Worm (Caenorhabditis elegans) whole organism, late embryonic: Measurements from ENCODE around the gene gna-1.

Experiments
- C08G9.2 ChIP-seq: sonication (generic microtip); optimal IDR thresholded peaks from 2 replicates; lab custom pipeline; 2016; ENCODE audit warnings: mild to moderate bottlenecking, missing genetic modification characterization, moderate library complexity, missing compliant biosample characterization
- K02D7.2 ChIP-seq: sonication (generic microtip); optimal IDR thresholded peaks from 2 replicates; lab custom pipeline; 2017; ENCODE audit warnings: mild to moderate bottlenecking, missing genetic modification characterization, missing compliant biosample characterization
- T23F11.4 ChIP-seq: fragments of 200-800 bp; sonication (Bioruptor generic); optimal IDR thresholded peaks from 2 replicates; lab custom pipeline; 2018; ENCODE audit warnings: mild to moderate bottlenecking, missing genetic modification characterization, missing compliant biosample characterization
- ama-1 ChIP-seq: fragments of 150-350 bp; optimal IDR thresholded peaks from 2 replicates; lab custom pipeline; 2014
- ceh-14 ChIP-seq: sonication (generic microtip); optimal IDR thresholded peaks from 2 replicates; lab custom pipeline; 2016; ENCODE audit warnings: missing genotype, missing genetic modification characterization, missing compliant biosample characterization
- ceh-19 ChIP-seq: fragments of 200-800 bp; sonication (Bioruptor generic); optimal IDR thresholded peaks from 2 replicates; lab custom pipeline; 2018; ENCODE audit warnings: mild to moderate bottlenecking, missing genetic modification characterization, missing compliant biosample characterization
- ceh-2 ChIP-seq: sonication (generic microtip); optimal IDR thresholded peaks from 2 replicates; lab custom pipeline; 2016; ENCODE audit warnings: missing genotype, missing genetic modification characterization, missing compliant biosample characterization
- ceh-22 ChIP-seq: sonication (generic microtip); optimal IDR thresholded peaks from 2 replicates; lab custom pipeline; 2017; ENCODE audit warnings: missing biosample characterization, missing genetic modification characterization
- ceh-31 ChIP-seq: sonication (generic microtip); optimal IDR thresholded peaks from 2 replicates; lab custom pipeline; 2016; ENCODE audit warnings: missing genetic modification characterization, missing compliant biosample characterization
- ceh-6 ChIP-seq: fragments of 200-800 bp; sonication (Bioruptor generic); optimal IDR thresholded peaks from 2 replicates; lab custom pipeline; 2018; ENCODE audit warnings: mild to moderate bottlenecking, missing genetic modification characterization, missing compliant biosample characterization
- elt-4 ChIP-seq: sonication (generic microtip); optimal IDR thresholded peaks from 2 replicates; lab custom pipeline; 2016; ENCODE audit warnings: missing genetic modification characterization, missing compliant biosample characterization
- ets-4 ChIP-seq: sonication (generic microtip); optimal IDR thresholded peaks from 2 replicates; lab custom pipeline; 2016; ENCODE audit warnings: missing genetic modification characterization, missing compliant biosample characterization
- fkh-10 ChIP-seq: fragments of 150-350 bp; optimal IDR thresholded peaks from 2 replicates; lab custom pipeline; 2014; ENCODE audit warnings: missing biosample characterization, missing genetic modification reagents, missing genetic modification characterization
- hlh-15 ChIP-seq: sonication (generic microtip); optimal IDR thresholded peaks from 2 replicates; lab custom pipeline; 2016; ENCODE audit warnings: missing genetic modification characterization, missing compliant biosample characterization
- hlh-30 ChIP-seq: sonication (generic microtip); optimal IDR thresholded peaks from 2 replicates; lab custom pipeline; 2017; ENCODE audit warnings: antibody characterized with exemption, missing genetic modification characterization, missing compliant biosample characterization; ENCODE audit not compliant: insufficient read depth
- hlh-8 ChIP-seq: sonication (generic microtip); optimal IDR thresholded peaks from 2 replicates; lab custom pipeline; 2016; ENCODE audit warnings: missing genotype, missing genetic modification characterization, missing compliant biosample characterization
- lim-6 ChIP-seq: sonication (generic microtip); optimal IDR thresholded peaks from 2 replicates; lab custom pipeline; 2016; ENCODE audit warnings: missing genetic modification characterization, missing compliant biosample characterization
- lin-11 ChIP-seq: fragments of 200-800 bp; sonication (Bioruptor generic); optimal IDR thresholded peaks from 2 replicates; lab custom pipeline; 2018; ENCODE audit warnings: mild to moderate bottlenecking, missing genetic modification characterization, missing compliant biosample characterization
- nfya-1 ChIP-seq: sonication (generic microtip); optimal IDR thresholded peaks from 2 replicates; lab custom pipeline; 2017; ENCODE audit warnings: missing genetic modification characterization, mild to moderate bottlenecking, missing compliant biosample characterization, antibody characterized with exemption, moderate library complexity
- npax-4 ChIP-seq: sonication (generic microtip); optimal IDR thresholded peaks from 2 replicates; lab custom pipeline; 2016; ENCODE audit warnings: missing genetic modification characterization, missing compliant biosample characterization
- odd-2 ChIP-seq: sonication (generic microtip); optimal IDR thresholded peaks from 2 replicates; lab custom pipeline; 2017; ENCODE audit warnings: antibody characterized with exemption, mild to moderate bottlenecking, missing genetic modification characterization, missing compliant biosample characterization
- pag-3 ChIP-seq: sonication (generic microtip); optimal IDR thresholded peaks from 2 replicates; lab custom pipeline; 2016; ENCODE audit warnings: missing compliant biosample characterization, missing genetic modification characterization, borderline replicate concordance
- pat-9 ChIP-seq: fragments of 200-800 bp; sonication (Bioruptor generic); optimal IDR thresholded peaks from 2 replicates; lab custom pipeline; 2018; ENCODE audit warnings: mild to moderate bottlenecking, missing genetic modification characterization, moderate library complexity, missing compliant biosample characterization
- pax-1 ChIP-seq: fragments of 150-350 bp; optimal IDR thresholded peaks from 2 replicates; lab custom pipeline; 2014; ENCODE audit warnings: missing biosample characterization, missing genetic modification characterization
- pha-4 ChIP-seq: fragments of 150-350 bp; optimal IDR thresholded peaks from 2 replicates; lab custom pipeline; 2018; ENCODE audit warnings: missing biosample characterization, missing genetic modification reagents, missing genetic modification characterization
- pros-1 ChIP-seq: fragments of 150-350 bp; optimal IDR thresholded peaks from 2 replicates; lab custom pipeline; 2014; ENCODE audit warnings: missing biosample characterization, missing genetic modification reagents, missing genetic modification characterization
- sdc-2 ChIP-seq: sonication (generic microtip); optimal IDR thresholded peaks from 2 replicates; lab custom pipeline; 2016; ENCODE audit warnings: missing genotype, missing genetic modification characterization, missing compliant biosample characterization
- sox-2 ChIP-seq: fragments of 200-800 bp; sonication (Bioruptor generic); IDR thresholded peaks from 2 replicates; pipeline ENCODE4 v1.3.6; 2022; ENCODE audit warnings: missing genetic modification reagents, missing genetic modification characterization, missing compliant biosample characterization
- syd-9 ChIP-seq: sonication (generic microtip); optimal IDR thresholded peaks from 2 replicates; lab custom pipeline; 2016; ENCODE audit warnings: mild to moderate bottlenecking, missing genetic modification characterization, moderate library complexity, missing compliant biosample characterization
- tbx-2 ChIP-seq: sonication (generic microtip); optimal IDR thresholded peaks from 2 replicates; lab custom pipeline; 2016; ENCODE audit warnings: missing genetic modification characterization, missing compliant biosample characterization
- tbx-7 ChIP-seq: sonication (generic microtip); optimal IDR thresholded peaks from 2 replicates; lab custom pipeline; 2016; ENCODE audit warnings: missing genotype, missing genetic modification characterization, missing compliant biosample characterization
- ttx-3 ChIP-seq: sonication (generic microtip); optimal IDR thresholded peaks from 2 replicates; lab custom pipeline; 2016; ENCODE audit warnings: missing genetic modification reagents, missing genetic modification characterization, missing compliant biosample characterization
- unc-3 ChIP-seq, 2 experiments: fragments of 200-800 bp in 1 of 2; sonication (Bioruptor generic) in 1 of 2; sonication (generic microtip) in 1 of 2; conservative IDR thresholded peaks in 1 of 2; optimal IDR thresholded peaks in 1 of 2; 2 replicates each; pipeline versions ENCODE4 v1.3.6 to Lab custom; 2016 to 2022; ENCODE audit warnings: missing compliant biosample characterization in 2 of 2, missing genetic modification characterization in 2 of 2, missing genetic modification reagents in 1 of 2
- unc-42 ChIP-seq: sonication (generic microtip); optimal IDR thresholded peaks from 2 replicates; lab custom pipeline; 2016; ENCODE audit warnings: missing genotype, missing genetic modification characterization, missing compliant biosample characterization
- unc-86 ChIP-seq: sonication (generic microtip); optimal IDR thresholded peaks from 2 replicates; lab custom pipeline; 2016; ENCODE audit warnings: missing genetic modification characterization, missing compliant biosample characterization
- zip-5 ChIP-seq: sonication (generic microtip); optimal IDR thresholded peaks from 2 replicates; lab custom pipeline; 2016; ENCODE audit warnings: missing genetic modification characterization, missing compliant biosample characterization

gna-1 gene

DNA sequence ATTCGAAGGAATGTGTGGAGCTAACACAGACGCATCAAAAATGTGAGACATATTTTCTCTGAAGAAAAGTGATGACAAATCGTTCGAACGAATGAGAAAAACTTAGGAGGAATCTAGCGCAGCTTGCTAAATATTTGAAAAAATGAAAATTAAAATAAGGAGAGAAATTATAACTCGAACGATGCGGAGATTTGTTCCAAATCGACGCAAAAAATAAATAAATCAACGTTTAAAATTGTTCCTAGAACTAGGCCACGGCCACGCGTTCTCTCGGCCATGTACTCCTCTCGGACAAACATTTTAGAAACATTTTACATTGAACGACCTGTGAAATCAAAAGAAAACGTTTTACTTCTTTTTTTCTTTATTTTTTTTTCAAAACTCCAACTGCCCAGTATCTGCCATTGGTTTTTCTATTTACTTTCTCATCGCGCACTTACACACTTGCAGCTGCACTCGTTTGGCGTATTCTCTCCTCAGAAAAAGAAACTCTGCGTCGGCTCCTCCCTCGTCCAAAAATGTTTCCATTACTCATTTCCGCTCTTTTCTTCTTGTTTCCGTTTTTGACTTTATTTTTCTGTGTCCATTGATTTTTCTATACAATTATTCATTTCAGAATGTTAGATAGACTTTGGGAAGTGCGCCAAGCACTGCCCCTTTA is at the start of gene gna-1, which contains the start of gene B0024.13:
gna-1 (minus strand) TSS at position 51 of the 661 bp plus-strand sequence.
B0024.13 (plus strand) TSS at position 611 of the 661 bp plus-strand sequence.
- TF ChIP-seq C08G9.2 (tag; lab: Kevin White, UChicago) (peak; percentile 82), syd-9 (no peak), ceh-19 (GFP tag; lab: Kevin White, UChicago) (no peak), ceh-2 (tag; lab: Kevin White, UChicago) (peak; percentile 76), zip-5 (peak; percentile 66), pha-4 (tag; lab: Kevin White, UChicago) (no peak), ceh-6 (GFP tag; lab: Kevin White, UChicago) (no peak), T23F11.4 (GFP tag; lab: Kevin White, UChicago) (no peak), unc-42 (tag; lab: Kevin White, UChicago) (peak; percentile 54), pag-3 (tag; lab: Kevin White, UChicago) (no peak), K02D7.2 (tag; lab: Kevin White, UChicago) (no peak), tbx-7 (tag; lab: Kevin White, UChicago) (peak; percentile 60), tbx-2 (tag; lab: Kevin White, UChicago) (peak; percentile 63), fkh-10 (GFP tag; lab: Kevin White, UChicago) (no peak), ceh-31 (tag; lab: Kevin White, UChicago) (peak; percentile 89), pat-9 (tag; lab: Kevin White, UChicago) (no peak), ceh-22 (tag; lab: Kevin White, UChicago) (no peak), hlh-30 (tag; lab: Kevin White, UChicago) (no peak), ets-4 (tag; lab: Kevin White, UChicago) (peak; percentile 22), lim-6 (tag; lab: Kevin White, UChicago) (peak; percentile 2), hlh-8 (tag; lab: Kevin White, UChicago) (no peak), ttx-3 (tag; lab: Kevin White, UChicago) (no peak)

DNA sequence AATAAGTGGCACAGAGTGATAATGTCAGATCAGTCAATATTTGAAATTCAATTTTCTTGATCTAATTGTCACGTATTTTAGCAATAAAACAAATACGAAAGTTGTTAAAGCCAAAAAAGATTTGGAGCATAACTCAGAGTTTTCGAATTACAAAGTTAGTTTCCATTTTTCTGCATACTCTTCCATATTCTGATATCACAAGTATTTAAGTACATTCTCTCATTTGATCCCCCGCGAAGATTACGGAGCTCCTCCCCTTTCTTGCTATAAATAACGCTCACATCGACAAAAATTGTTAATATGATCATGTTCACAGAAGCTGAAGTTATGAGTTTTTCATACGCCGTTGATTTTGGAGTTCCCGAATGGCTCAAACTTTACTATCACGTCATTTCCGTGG is 48.3 kb upstream of the gna-1 start, which contains the start of gene sri-20:
sri-20 (plus strand) TSS at position 301 of the 400 bp plus-strand sequence.
- no peak for TF ChIP-seq lim-6 (tag; lab: Kevin White, UChicago)
- no peak for TF ChIP-seq hlh-15 (tag; lab: Kevin White, UChicago)
- TF ChIP-seq lin-11 (tag; lab: Kevin White, UChicago) = no peak
- TF ChIP-seq elt-4 (tag; lab: Kevin White, UChicago) = no peak
- no peak for TF ChIP-seq K02D7.2 (tag; lab: Kevin White, UChicago)
- TF ChIP-seq ceh-22 (tag; lab: Kevin White, UChicago) = no peak
- TF ChIP-seq ama-1 (lab: Kevin White, UChicago) = no peak
- no peak for TF ChIP-seq syd-9
- no peak for TF ChIP-seq ceh-14 (tag; lab: Kevin White, UChicago)
- TF ChIP-seq unc-86 (tag; lab: Kevin White, UChicago) = no peak
- TF ChIP-seq npax-4 (tag; lab: Kevin White, UChicago) = no peak
- no peak for TF ChIP-seq C08G9.2 (tag; lab: Kevin White, UChicago)
- no peak for TF ChIP-seq odd-2 (tag; lab: Kevin White, UChicago)
- no peak for TF ChIP-seq pax-1 (tag; lab: Kevin White, UChicago)
- TF ChIP-seq pros-1 (tag; lab: Kevin White, UChicago) = no peak
- no peak for TF ChIP-seq ceh-31 (tag; lab: Kevin White, UChicago)

DNA sequence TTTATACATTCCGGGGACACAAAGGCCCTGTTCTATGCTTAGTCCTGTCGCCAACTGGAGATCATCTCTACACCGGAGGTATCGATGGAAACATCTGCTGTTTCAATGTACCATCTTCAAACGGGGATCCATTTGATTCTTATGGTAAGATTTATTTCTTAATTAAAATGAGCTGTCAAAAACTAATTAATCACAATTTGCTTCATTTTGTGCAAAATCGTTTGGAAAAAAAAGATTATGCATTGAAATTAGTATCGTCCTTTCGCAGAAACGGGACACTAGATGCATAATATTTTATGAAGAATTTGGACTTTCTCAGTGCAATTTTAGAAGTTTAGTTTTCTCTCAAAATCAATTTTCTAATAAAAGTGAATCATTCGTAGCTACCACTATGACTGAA is 43.9 kb upstream of the gna-1 start:
- TF ChIP-seq nfya-1 = no peak
- no peak for TF ChIP-seq sdc-2 (tag; lab: Kevin White, UChicago)
- TF ChIP-seq unc-3 (GFP tag; conservative IDR thresholded peaks at IDR 0.05; lab: Robert Waterston, UW) = no peak
- TF ChIP-seq unc-3 (tag; optimal IDR thresholded peaks at IDR 0.05; lab: Kevin White, UChicago) = no peak
- no peak for TF ChIP-seq sox-2
